Fruit fly (Drosophila melanogaster) whole organism, embryonic: ENCODE measurements around the gene Capa.
A peak's percentile ranks its signal among the peaks of the same experiment; 100 is the strongest.

Experiments used
- Awh ChIP-seq: fragments of 200-800 bp; sonication (Bioruptor generic); IDR thresholded peaks from 2 replicates; pipeline ENCODE4, ENCODE4 v1.3.6; 2022; ENCODE audit warnings: missing biosample characterization, missing genetic modification characterization
- CG11696 ChIP-seq: fragments of 200-800 bp; sonication (Bioruptor generic); IDR thresholded peaks from 2 replicates; pipeline ENCODE4 v1.3.6; 2022; ENCODE audit warnings: missing biosample characterization, missing genetic modification characterization
- CG1233 ChIP-seq: fragments of 200-800 bp; sonication (Bioruptor generic); optimal IDR thresholded peaks from 4 replicates; lab custom pipeline; 2018; ENCODE audit warnings: missing biosample characterization, mild to moderate bottlenecking, missing genetic modification characterization
- CG12744 ChIP-seq: fragments of 200-800 bp; sonication (Bioruptor generic); optimal IDR thresholded peaks from 2 replicates; lab custom pipeline; 2016; ENCODE audit warnings: missing biosample characterization, missing genetic modification characterization
- CG14965 ChIP-seq: fragments of 200-800 bp; sonication (Bioruptor generic); optimal IDR thresholded peaks from 2 replicates; lab custom pipeline; 2016; ENCODE audit warnings: missing biosample characterization, missing genetic modification characterization, borderline replicate concordance
- CG15011 ChIP-seq: fragments of 200-800 bp; sonication (Bioruptor generic); optimal IDR thresholded peaks from 3 replicates; lab custom pipeline; 2018; ENCODE audit warnings: missing biosample characterization, mild to moderate bottlenecking, missing genetic modification characterization
- CG15269 ChIP-seq: fragments of 200-800 bp; sonication (Bioruptor generic); optimal IDR thresholded peaks from 2 replicates; lab custom pipeline; 2018; ENCODE audit warnings: missing biosample characterization, mild to moderate bottlenecking, missing genetic modification characterization, moderate library complexity
- CG16779 ChIP-seq: fragments of 200-800 bp; sonication (Bioruptor generic); IDR thresholded peaks from 2 replicates; pipeline ENCODE4 v1.3.6; 2022; ENCODE audit warnings: missing biosample characterization, missing genetic modification characterization
- CG17829 ChIP-seq: fragments of 200-800 bp; optimal IDR thresholded peaks from 2 replicates; lab custom pipeline; 2019; ENCODE audit warnings: missing biosample characterization, mild to moderate bottlenecking, missing genetic modification characterization, moderate library complexity
- CG18011 ChIP-seq: fragments of 200-800 bp; sonication (Bioruptor generic); optimal IDR thresholded peaks from 2 replicates; lab custom pipeline; 2017; ENCODE audit warnings: missing biosample characterization, missing genetic modification characterization, mild to moderate bottlenecking, moderate library complexity, missing genotype
- CG2120 ChIP-seq: fragments of 200-800 bp; sonication (Bioruptor generic); optimal IDR thresholded peaks from 3 replicates; lab custom pipeline; 2016; ENCODE audit warnings: missing biosample characterization, missing genetic modification characterization
- CG31365 ChIP-seq: fragments of 200-800 bp; sonication (Bioruptor generic); optimal IDR thresholded peaks from 2 replicates; lab custom pipeline; 2018; ENCODE audit warnings: missing biosample characterization, mild to moderate bottlenecking, missing genetic modification characterization
- CG33213 ChIP-seq: fragments of 200-800 bp; sonication (Bioruptor generic); optimal IDR thresholded peaks from 3 replicates; lab custom pipeline; 2016; ENCODE audit warnings: missing biosample characterization, missing genetic modification characterization
- CG33557 ChIP-seq: fragments of 200-800 bp; sonication (Bioruptor generic); optimal IDR thresholded peaks from 2 replicates; lab custom pipeline; 2019; ENCODE audit warnings: missing biosample characterization, mild to moderate bottlenecking, missing genetic modification characterization, moderate library complexity
- CG34376 ChIP-seq: fragments of 200-800 bp; sonication (Bioruptor generic); optimal IDR thresholded peaks from 2 replicates; lab custom pipeline; 2018; ENCODE audit warnings: missing biosample characterization, mild to moderate bottlenecking, missing genetic modification characterization
- CG4328 ChIP-seq: fragments of 200-800 bp; sonication (Bioruptor generic); optimal IDR thresholded peaks from 3 replicates; lab custom pipeline; 2017; ENCODE audit warnings: missing biosample characterization, missing genetic modification reagents, missing genetic modification characterization
- CG5953 ChIP-seq: fragments of 200-800 bp; sonication (Bioruptor generic); IDR thresholded peaks from 2 replicates; pipeline ENCODE4 v1.3.6; 2022; ENCODE audit warnings: missing biosample characterization, missing genetic modification characterization
- CG6272 ChIP-seq: fragments of 200-800 bp; sonication (Bioruptor generic); IDR thresholded peaks from 2 replicates; pipeline ENCODE4 v1.3.6; 2022; ENCODE audit warnings: missing biosample characterization, missing genetic modification characterization
- CG8281 ChIP-seq: fragments of 200-800 bp; sonication (Bioruptor generic); optimal IDR thresholded peaks from 2 replicates; lab custom pipeline; 2018; ENCODE audit warnings: missing biosample characterization, mild to moderate bottlenecking, missing genetic modification characterization, moderate library complexity
- CG8359 ChIP-seq: fragments of 200-800 bp; sonication (Bioruptor generic); optimal IDR thresholded peaks from 2 replicates; lab custom pipeline; 2017; ENCODE audit warnings: missing biosample characterization, mild to moderate bottlenecking, missing genetic modification characterization, borderline replicate concordance
- Dip3 ChIP-seq: fragments of 200-800 bp; sonication (Bioruptor generic); optimal IDR thresholded peaks from 3 replicates; lab custom pipeline; 2016; ENCODE audit warnings: missing biosample characterization, missing genetic modification characterization
- Dref ChIP-seq: fragments of 200-800 bp; sonication (Bioruptor generic); IDR thresholded peaks from 2 replicates; pipeline ENCODE4 v1.3.6; 2022; ENCODE audit warnings: missing biosample characterization, missing genetic modification characterization
- Elba2 ChIP-seq: fragments of 200-800 bp; sonication (Bioruptor generic); optimal IDR thresholded peaks from 3 replicates; lab custom pipeline; 2016; ENCODE audit warnings: missing biosample characterization, missing genetic modification characterization
- Ets97D ChIP-seq: fragments of 200-800 bp; sonication (Bioruptor generic); optimal IDR thresholded peaks from 3 replicates; lab custom pipeline; 2016; ENCODE audit warnings: missing biosample characterization, missing genetic modification characterization
- H15 ChIP-seq: fragments of 200-800 bp; sonication (Bioruptor generic); IDR thresholded peaks from 3 replicates; pipeline ENCODE4 v1.3.6; 2022; ENCODE audit warnings: missing biosample characterization, missing genetic modification characterization
- Max ChIP-seq: fragments of 200-800 bp; sonication (Bioruptor generic); optimal IDR thresholded peaks from 2 replicates; lab custom pipeline; 2016; ENCODE audit warnings: missing biosample characterization, mild to moderate bottlenecking, missing genetic modification characterization
- Mrtf ChIP-seq: fragments of 200-800 bp; sonication (Bioruptor generic); IDR thresholded peaks from 3 replicates; pipeline ENCODE4 v1.3.6; 2022; ENCODE audit warnings: missing biosample characterization, missing genetic modification characterization
- PHDP ChIP-seq: fragments of 200-800 bp; sonication (Bioruptor generic); optimal IDR thresholded peaks from 3 replicates; lab custom pipeline; 2018; ENCODE audit warnings: missing biosample characterization, mild to moderate bottlenecking, missing genetic modification characterization, moderate library complexity
- Sry-β ChIP-seq: fragments of 200-800 bp; sonication (Bioruptor generic); optimal IDR thresholded peaks from 2 replicates; lab custom pipeline; 2018; ENCODE audit warnings: missing biosample characterization, mild to moderate bottlenecking, missing genetic modification characterization, moderate library complexity
- Tbp ChIP-seq: fragments of >200 bp; optimal IDR thresholded peaks from 2 replicates; lab custom pipeline; 2018; ENCODE audit warnings: missing biosample characterization, missing genetic modification characterization
- Xrp1 ChIP-seq: fragments of 200-800 bp; sonication (Bioruptor generic); IDR thresholded peaks from 2 replicates; pipeline ENCODE4 v1.3.6; 2022; ENCODE audit warnings: missing biosample characterization, missing genetic modification characterization
- al ChIP-seq: fragments of 200-800 bp; sonication (Bioruptor generic); IDR thresholded peaks from 2 replicates; pipeline ENCODE4 v1.3.6; 2022; ENCODE audit warnings: missing biosample characterization, missing genetic modification characterization
- chm ChIP-seq: fragments of 200-800 bp; sonication (Bioruptor generic); IDR thresholded peaks from 2 replicates; pipeline ENCODE4 v1.3.6; 2022; ENCODE audit warnings: missing biosample characterization, missing genetic modification characterization
- ci ChIP-seq: fragments of 200-800 bp; sonication (Bioruptor generic); IDR thresholded peaks from 3 replicates; pipeline ENCODE4 v1.3.6; 2022; ENCODE audit warnings: missing biosample characterization, missing genetic modification characterization
- danr ChIP-seq: fragments of 200-800 bp; sonication (Bioruptor generic); IDR thresholded peaks from 2 replicates; pipeline ENCODE4 v1.3.6; 2022; ENCODE audit warnings: missing biosample characterization, missing genetic modification characterization
- fd96Cb ChIP-seq: fragments of 200-800 bp; sonication (Bioruptor generic); optimal IDR thresholded peaks from 2 replicates; lab custom pipeline; 2018; ENCODE audit warnings: missing biosample characterization, mild to moderate bottlenecking, missing genetic modification characterization, moderate library complexity
- gt ChIP-seq: fragments of 200-800 bp; sonication (Bioruptor generic); IDR thresholded peaks from 2 replicates; pipeline ENCODE4 v1.3.6; 2022; ENCODE audit warnings: missing biosample characterization, missing genetic modification characterization
- hb ChIP-seq: fragments of 200-800 bp; sonication (Bioruptor generic); IDR thresholded peaks from 3 replicates; pipeline ENCODE4 v1.3.6; 2022; ENCODE audit warnings: missing biosample characterization, missing genetic modification characterization; ENCODE audit not compliant: partially characterized antibody
- jing ChIP-seq: fragments of 200-800 bp; sonication (Bioruptor generic); optimal IDR thresholded peaks from 2 replicates; lab custom pipeline; 2018; ENCODE audit warnings: missing biosample characterization, mild to moderate bottlenecking, missing genetic modification characterization
- kah ChIP-seq: fragments of 200-800 bp; sonication (Bioruptor generic); optimal IDR thresholded peaks from 2 replicates; lab custom pipeline; 2018; ENCODE audit warnings: missing biosample characterization, mild to moderate bottlenecking, missing genetic modification characterization
- lab ChIP-seq: fragments of 200-800 bp; sonication (Bioruptor generic); optimal IDR thresholded peaks from 3 replicates; lab custom pipeline; 2017; ENCODE audit warnings: missing biosample characterization, missing genetic modification characterization, mild to moderate bottlenecking, moderate library complexity, missing genetic modification reagents
- otp ChIP-seq: fragments of 200-800 bp; sonication (Bioruptor generic); IDR thresholded peaks from 3 replicates; pipeline ENCODE4, ENCODE4 v1.3.6; 2022; ENCODE audit warnings: missing biosample characterization, missing genetic modification characterization
- prd ChIP-seq, 3 experiments: fragments of >200 bp in 2 of 3; fragments of 200-800 bp in 1 of 3; sonication (Bioruptor generic) in 1 of 3; optimal IDR thresholded peaks in 2 of 3; IDR thresholded peaks in 1 of 3; 2 replicates in 2 of 3; 3 replicates in 1 of 3; pipeline versions ENCODE4 v1.3.6 to Lab custom; 2017 to 2022; ENCODE audit warnings: missing biosample characterization in 1 of 3, missing genetic modification characterization in 1 of 3
- pros ChIP-seq: fragments of 200-800 bp; sonication (Bioruptor generic); optimal IDR thresholded peaks from 3 replicates; lab custom pipeline; 2019; ENCODE audit warnings: missing biosample characterization, mild to moderate bottlenecking, missing genetic modification characterization, moderate library complexity
- pum ChIP-seq: fragments of 200-800 bp; sonication (Bioruptor generic); optimal IDR thresholded peaks from 2 replicates; lab custom pipeline; 2016; ENCODE audit warnings: missing biosample characterization, missing genetic modification characterization
- run ChIP-seq: fragments of 200-800 bp; sonication (Bioruptor generic); optimal IDR thresholded peaks from 3 replicates; lab custom pipeline; 2018; ENCODE audit warnings: missing biosample characterization, mild to moderate bottlenecking, missing genetic modification characterization
- so ChIP-seq: fragments of 200-800 bp; sonication (Bioruptor generic); IDR thresholded peaks from 3 replicates; pipeline ENCODE4 v1.3.6; 2022; ENCODE audit warnings: missing biosample characterization, missing genetic modification characterization
- sob ChIP-seq: fragments of 200-800 bp; sonication (Bioruptor generic); IDR thresholded peaks from 2 replicates; pipeline ENCODE4 v1.3.6; 2022; ENCODE audit warnings: missing biosample characterization, missing genetic modification characterization
- sr ChIP-seq: fragments of 200-800 bp; sonication (Bioruptor generic); IDR thresholded peaks from 3 replicates; pipeline ENCODE4 v1.3.6; 2022; ENCODE audit warnings: missing biosample characterization, missing genetic modification characterization
- usp ChIP-seq: fragments of >200 bp; optimal IDR thresholded peaks from 2 replicates; lab custom pipeline; 2017; ENCODE audit warnings: missing biosample characterization, missing genetic modification characterization
- vfl ChIP-seq: fragments of 200-800 bp; sonication (Bioruptor generic); optimal IDR thresholded peaks from 2 replicates; lab custom pipeline; 2016; ENCODE audit warnings: missing biosample characterization, missing genetic modification characterization
- yki ChIP-seq: fragments of >200 bp; optimal IDR thresholded peaks from 3 replicates; lab custom pipeline; 2018

The Capa gene

DNA sequence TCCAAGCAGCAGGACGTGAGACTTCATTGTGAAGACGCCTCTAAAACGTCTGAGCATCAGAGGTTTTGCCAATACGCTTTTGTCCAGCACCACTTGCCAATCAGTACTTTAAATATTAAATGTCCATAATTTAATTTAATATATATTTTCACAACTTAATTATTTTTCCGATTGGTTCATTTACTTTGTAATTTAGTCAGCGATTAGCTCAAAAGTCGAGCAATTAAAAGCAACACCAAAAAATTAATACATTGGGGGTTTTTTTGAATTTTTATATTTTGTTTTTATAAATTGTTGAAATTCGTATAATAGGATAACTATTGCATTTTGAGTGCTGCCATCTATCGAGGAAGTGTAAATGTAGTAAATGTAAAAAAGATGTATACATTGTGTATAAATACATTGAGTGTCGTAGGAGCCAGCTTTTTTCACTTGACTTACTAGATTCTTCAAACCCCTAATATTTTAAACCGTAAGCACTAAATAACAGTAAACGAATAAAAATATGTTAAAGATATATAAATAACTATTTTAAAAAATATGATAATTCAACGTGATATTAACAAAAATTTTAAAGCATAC lies 10.3 kb downstream of the Capa start, which contains the start of gene CG15517 (continued):
- TF ChIP-seq CG17829 (tag; lab: Kevin White, UChicago) (peak; percentile 30), gt (no peak), CG2120 (GFP tag; lab: Kevin White, UChicago) (peak; percentile 12), pum (GFP tag; lab: Kevin White, UChicago) (no peak), CG5953 (GFP tag; lab: Robert Waterston, UW) (no peak), vfl (no peak), chm (no peak), prd (optimal IDR thresholded peaks at IDR 0.05; lab: Kevin White, UChicago) (no peak), prd (GFP tag; IDR thresholded peaks at IDR 0.05; lab: Robert Waterston, UW) (no peak), Awh (GFP tag; lab: Robert Waterston, UW) (no peak), ci (GFP tag; lab: Robert Waterston, UW) (no peak), CG18011 (GFP tag; lab: Kevin White, UChicago) (peak; percentile 97), CG33557 (no peak), CG1233 (GFP tag; lab: Kevin White, UChicago) (no peak), fd96Cb (tag; lab: Kevin White, UChicago) (no peak), CG8359 (GFP tag; lab: Kevin White, UChicago) (no peak), Max (no peak), CG12744 (GFP tag; lab: Kevin White, UChicago) (no peak), sob (GFP tag; lab: Robert Waterston, UW) (no peak), hb (GFP tag; lab: Robert Waterston, UW) (no peak), Xrp1 (GFP tag; lab: Robert Waterston, UW) (no peak), so (GFP tag; lab: Robert Waterston, UW) (no peak), PHDP (tag; lab: Kevin White, UChicago) (peak; percentile 14), CG11696 (GFP tag; lab: Robert Waterston, UW) (no peak), otp (GFP tag; lab: Robert Waterston, UW) (no peak), Sry-β (no peak), yki (lab: Kevin White, UChicago) (no peak), danr (GFP tag; lab: Robert Waterston, UW) (no peak), Dref (GFP tag; lab: Robert Waterston, UW) (no peak), Dip3 (GFP tag; lab: Kevin White, UChicago) (no peak), lab (GFP tag; lab: Kevin White, UChicago) (no peak), Mrtf (GFP tag; lab: Robert Waterston, UW) (no peak), al (no peak), usp (GFP tag; lab: Kevin White, UChicago) (no peak), run (no peak), jing (GFP tag; lab: Kevin White, UChicago) (no peak), CG33213 (GFP tag; lab: Kevin White, UChicago) (no peak), kah (no peak), Tbp (GFP tag; lab: Kevin White, UChicago) (no peak), CG6272 (no peak), pros (GFP tag; lab: Kevin White, UChicago) (no peak), CG15011 (no peak), CG16779 (GFP tag; lab: Robert Waterston, UW) (no peak), CG14965 (GFP tag; lab: Kevin White, UChicago) (no peak), Elba2 (GFP tag; lab: Kevin White, UChicago) (no peak), CG8281 (tag; lab: Kevin White, UChicago) (no peak), CG31365 (tag; lab: Kevin White, UChicago) (no peak), H15 (GFP tag; lab: Robert Waterston, UW) (no peak), Ets97D (GFP tag; lab: Kevin White, UChicago) (no peak), CG34376 (GFP tag; lab: Kevin White, UChicago) (no peak), sr (GFP tag; lab: Robert Waterston, UW) (no peak), CG15269 (no peak), CG4328 (GFP tag; lab: Kevin White, UChicago) (no peak)
